Worm (Caenorhabditis elegans) whole organism, young adult: ENCODE results near the gene C08E8.6.

Source experiments
- B0336.3 ChIP-seq: fragments of 200-800 bp; sonication (Bioruptor generic); IDR thresholded peaks from 2 replicates; pipeline ENCODE4 v1.3.6; 2022; ENCODE audit warnings: missing genetic modification characterization, missing compliant biosample characterization
- C06A6.2 ChIP-seq: fragments of 200-800 bp; sonication (Bioruptor generic); conservative IDR thresholded peaks from 2 replicates; pipeline ENCODE4 v1.3.6; 2022; ENCODE audit warnings: missing genetic modification characterization, missing compliant biosample characterization
- D2030.7 ChIP-seq: fragments of 200-800 bp; sonication (Bioruptor generic); IDR thresholded peaks from 2 replicates; pipeline ENCODE4 v1.3.6; 2022; ENCODE audit warnings: missing genetic modification reagents, missing genetic modification characterization, missing compliant biosample characterization
- F22D6.2 ChIP-seq: sonication (generic microtip); optimal IDR thresholded peaks from 2 replicates; lab custom pipeline; 2016; ENCODE audit warnings: mild to moderate bottlenecking, missing genetic modification characterization, missing compliant biosample characterization
- K11D2.4 ChIP-seq: fragments of 200-800 bp; sonication (Bioruptor generic); IDR thresholded peaks from 2 replicates; pipeline ENCODE4 v1.3.6; 2022; ENCODE audit warnings: missing genetic modification reagents, missing genetic modification characterization, missing compliant biosample characterization
- T07F8.4 ChIP-seq: sonication (generic microtip); optimal IDR thresholded peaks from 2 replicates; lab custom pipeline; 2016; ENCODE audit warnings: mild to moderate bottlenecking, missing genetic modification characterization, moderate library complexity, missing compliant biosample characterization
- Y53F4B.3 ChIP-seq: fragments of 200-800 bp; sonication (Bioruptor generic); IDR thresholded peaks from 2 replicates; pipeline ENCODE4 v1.3.6; 2022; ENCODE audit warnings: missing genetic modification reagents, missing genetic modification characterization, missing compliant biosample characterization
- Y53G8AR.9 ChIP-seq: fragments of 200-800 bp; sonication (Bioruptor generic); conservative IDR thresholded peaks from 2 replicates; pipeline ENCODE4 v1.3.6; 2022; ENCODE audit warnings: missing genetic modification reagents, missing genetic modification characterization, missing compliant biosample characterization
- Y67H2A.10 ChIP-seq: fragments of 200-800 bp; sonication (Bioruptor generic); conservative IDR thresholded peaks from 2 replicates; pipeline ENCODE4 v1.3.6; 2022; ENCODE audit warnings: missing genetic modification reagents, missing genetic modification characterization, missing compliant biosample characterization
- akir-1 ChIP-seq: fragments of 200-800 bp; sonication (Bioruptor generic); optimal IDR thresholded peaks from 2 replicates; lab custom pipeline; 2018; ENCODE audit warnings: mild to moderate bottlenecking, missing genetic modification characterization, moderate library complexity, missing compliant biosample characterization
- ama-1 ChIP-seq, 3 experiments: fragments of 150-350 bp in 1 of 3; sonication (generic microtip) in 2 of 3; optimal IDR thresholded peaks; 2 replicates each; lab custom pipeline; 2014 to 2018; ENCODE audit warnings: missing biosample characterization in 2 of 3, missing genetic modification characterization in 2 of 3, missing genetic modification reagents in 2 of 3
- atf-7 ChIP-seq: sonication (generic microtip); optimal IDR thresholded peaks from 2 replicates; lab custom pipeline; 2017; ENCODE audit warnings: mild to moderate bottlenecking, missing genetic modification characterization, missing compliant biosample characterization
- attf-3 ChIP-seq: fragments of 200-800 bp; sonication (Bioruptor generic); conservative IDR thresholded peaks from 2 replicates; pipeline ENCODE4 v1.3.6; 2022; ENCODE audit warnings: missing genetic modification reagents, missing genetic modification characterization, missing compliant biosample characterization
- attf-5 ChIP-seq: fragments of 200-800 bp; sonication (Bioruptor generic); optimal IDR thresholded peaks from 2 replicates; lab custom pipeline; 2018; ENCODE audit warnings: mild to moderate bottlenecking, missing genetic modification characterization, missing compliant biosample characterization
- ccch-3 ChIP-seq: fragments of 200-800 bp; sonication (Bioruptor generic); optimal IDR thresholded peaks from 2 replicates; lab custom pipeline; 2018; ENCODE audit warnings: mild to moderate bottlenecking, missing genetic modification characterization, missing compliant biosample characterization
- cebp-1 ChIP-seq, 2 experiments: fragments of 200-800 bp in 1 of 2; sonication (Bioruptor generic) in 1 of 2; sonication (generic microtip) in 1 of 2; IDR thresholded peaks in 1 of 2; optimal IDR thresholded peaks in 1 of 2; 2 replicates each; pipeline versions ENCODE4 v1.3.6 to Lab custom; 2017 to 2022; ENCODE audit warnings: missing compliant biosample characterization in 2 of 2, missing genetic modification characterization in 2 of 2, mild to moderate bottlenecking in 1 of 2, missing genetic modification reagents in 1 of 2, moderate library complexity in 1 of 2
- ceh-79 ChIP-seq: sonication (generic microtip); optimal IDR thresholded peaks from 2 replicates; lab custom pipeline; 2017; ENCODE audit warnings: mild to moderate bottlenecking, missing genetic modification characterization, missing compliant biosample characterization
- chd-7 ChIP-seq: sonication (generic microtip); optimal IDR thresholded peaks from 2 replicates; lab custom pipeline; 2016; ENCODE audit warnings: mild to moderate bottlenecking, missing genetic modification characterization, moderate library complexity, missing compliant biosample characterization
- dox-1 ChIP-seq: fragments of 200-800 bp; sonication (Bioruptor generic); IDR thresholded peaks from 2 replicates; pipeline ENCODE4 v1.3.6; 2022; ENCODE audit warnings: missing genetic modification reagents, missing genetic modification characterization, missing compliant biosample characterization
- egl-44 ChIP-seq: fragments of 200-800 bp; sonication (Bioruptor generic); IDR thresholded peaks from 2 replicates; pipeline ENCODE4 v1.3.6; 2022; ENCODE audit warnings: missing genetic modification reagents, missing genetic modification characterization, missing compliant biosample characterization
- ekl-4 ChIP-seq: fragments of 200-800 bp; sonication (Bioruptor generic); IDR thresholded peaks from 2 replicates; pipeline ENCODE4 v1.3.6; 2022; ENCODE audit warnings: missing genetic modification reagents, missing genetic modification characterization, missing compliant biosample characterization
- ets-4 ChIP-seq: fragments of 200-800 bp; sonication (Bioruptor generic); optimal IDR thresholded peaks from 2 replicates; lab custom pipeline; 2018; ENCODE audit warnings: mild to moderate bottlenecking, missing genetic modification characterization, missing compliant biosample characterization
- fkh-3 ChIP-seq: sonication (generic microtip); optimal IDR thresholded peaks from 2 replicates; lab custom pipeline; 2016; ENCODE audit warnings: mild to moderate bottlenecking, missing genetic modification characterization, missing compliant biosample characterization
- hlh-26 ChIP-seq: fragments of 200-800 bp; sonication (Bioruptor generic); conservative IDR thresholded peaks from 2 replicates; pipeline ENCODE4 v1.3.6; 2022; ENCODE audit warnings: missing genetic modification reagents, missing genetic modification characterization, missing compliant biosample characterization
- hrde-1 ChIP-seq: sonication (generic microtip); optimal IDR thresholded peaks from 2 replicates; lab custom pipeline; 2016; ENCODE audit warnings: missing genetic modification characterization, mild to moderate bottlenecking, missing compliant biosample characterization, moderate library complexity, missing genotype, missing genetic modification reagents, borderline replicate concordance
- hsf-1 ChIP-seq: fragments of 200-800 bp; sonication (Bioruptor generic); IDR thresholded peaks from 2 replicates; pipeline ENCODE4 v1.3.6; 2022; ENCODE audit warnings: missing genetic modification reagents, missing genetic modification characterization, missing compliant biosample characterization
- let-526 ChIP-seq: fragments of 200-800 bp; sonication (Bioruptor generic); IDR thresholded peaks from 2 replicates; pipeline ENCODE4 v1.3.6; 2022; ENCODE audit warnings: missing genetic modification reagents, missing genetic modification characterization, missing compliant biosample characterization
- let-607 ChIP-seq, 2 experiments: fragments of 200-800 bp in 1 of 2; sonication (Bioruptor generic) in 1 of 2; sonication (generic microtip) in 1 of 2; optimal IDR thresholded peaks; 2 replicates each; lab custom pipeline; 2016 to 2018; ENCODE audit warnings: mild to moderate bottlenecking in 2 of 2, missing compliant biosample characterization in 2 of 2, missing genetic modification characterization in 2 of 2, moderate library complexity in 2 of 2, missing genotype in 1 of 2
- madf-10 ChIP-seq: sonication (generic microtip); optimal IDR thresholded peaks from 2 replicates; lab custom pipeline; 2016; ENCODE audit warnings: mild to moderate bottlenecking, missing genetic modification characterization, missing compliant biosample characterization
- mcd-1 ChIP-seq: fragments of 200-800 bp; sonication (Bioruptor generic); IDR thresholded peaks from 2 replicates; pipeline ENCODE4 v1.3.6; 2022; ENCODE audit warnings: missing genetic modification reagents, missing genetic modification characterization, missing compliant biosample characterization
- nfyb-1 ChIP-seq: fragments of 200-800 bp; sonication (Bioruptor generic); IDR thresholded peaks from 2 replicates; pipeline ENCODE4 v1.3.6; 2022; ENCODE audit warnings: missing genetic modification reagents, missing genetic modification characterization, missing compliant biosample characterization
- nhr-80 ChIP-seq: sonication (generic microtip); optimal IDR thresholded peaks from 2 replicates; lab custom pipeline; 2016; ENCODE audit warnings: missing genetic modification characterization, missing compliant biosample characterization
- nhr-90 ChIP-seq: sonication (generic microtip); optimal IDR thresholded peaks from 2 replicates; lab custom pipeline; 2016; ENCODE audit warnings: missing genotype, mild to moderate bottlenecking, missing genetic modification characterization, missing compliant biosample characterization
- repo-1 ChIP-seq: sonication (generic microtip); optimal IDR thresholded peaks from 2 replicates; lab custom pipeline; 2017; ENCODE audit warnings: mild to moderate bottlenecking, missing genetic modification characterization, missing compliant biosample characterization
- rpc-1 ChIP-seq, 2 experiments: fragments of 150-350 bp in 1 of 2; sonication (generic microtip) in 1 of 2; optimal IDR thresholded peaks; 2 replicates each; lab custom pipeline; 2014 to 2018; ENCODE audit warnings: missing biosample characterization in 1 of 2, missing genetic modification characterization in 1 of 2, missing genetic modification reagents in 1 of 2, missing genotype in 1 of 2
- snpc-4 ChIP-seq, 5 experiments: fragments of 150-350 bp in 1 of 5; sonication (generic microtip) in 4 of 5; optimal IDR thresholded peaks; 2 replicates each; lab custom pipeline; 2014 to 2018; ENCODE audit warnings: missing genetic modification characterization in 5 of 5, missing biosample characterization in 3 of 5, antibody characterized with exemption in 2 of 5, mild to moderate bottlenecking in 2 of 5, missing compliant biosample characterization in 2 of 5, missing genotype in 2 of 5, moderate library complexity in 2 of 5, missing genetic modification reagents in 1 of 5
- somi-1 ChIP-seq: fragments of 200-800 bp; sonication (Bioruptor generic); optimal IDR thresholded peaks from 2 replicates; lab custom pipeline; 2018; ENCODE audit warnings: mild to moderate bottlenecking, missing genetic modification characterization, missing compliant biosample characterization
- tbp1 ChIP-seq: fragments of 200-800 bp; sonication (Bioruptor generic); optimal IDR thresholded peaks from 2 replicates; lab custom pipeline; 2018; ENCODE audit warnings: mild to moderate bottlenecking, missing genetic modification characterization, missing compliant biosample characterization
- tlf-1 ChIP-seq: fragments of 200-800 bp; sonication (Bioruptor generic); optimal IDR thresholded peaks from 2 replicates; lab custom pipeline; 2018; ENCODE audit warnings: mild to moderate bottlenecking, missing genetic modification characterization, missing compliant biosample characterization
- unc-62 ChIP-seq: fragments of 150-350 bp; optimal IDR thresholded peaks from 2 replicates; lab custom pipeline; 2014; ENCODE audit warnings: missing biosample characterization, missing genetic modification reagents, missing genetic modification characterization
- ztf-22 ChIP-seq: fragments of 200-800 bp; sonication (Bioruptor generic); optimal IDR thresholded peaks from 2 replicates; lab custom pipeline; 2018; ENCODE audit warnings: mild to moderate bottlenecking, missing genetic modification characterization, moderate library complexity, missing compliant biosample characterization
- ztf-26 ChIP-seq: sonication (generic microtip); optimal IDR thresholded peaks from 2 replicates; lab custom pipeline; 2017; ENCODE audit warnings: missing genetic modification characterization, missing compliant biosample characterization
- ztf-3 ChIP-seq: fragments of 200-800 bp; sonication (Bioruptor generic); optimal IDR thresholded peaks from 2 replicates; lab custom pipeline; 2018; ENCODE audit warnings: mild to moderate bottlenecking, missing genetic modification characterization, missing compliant biosample characterization

Gene C08E8.6

DNA sequence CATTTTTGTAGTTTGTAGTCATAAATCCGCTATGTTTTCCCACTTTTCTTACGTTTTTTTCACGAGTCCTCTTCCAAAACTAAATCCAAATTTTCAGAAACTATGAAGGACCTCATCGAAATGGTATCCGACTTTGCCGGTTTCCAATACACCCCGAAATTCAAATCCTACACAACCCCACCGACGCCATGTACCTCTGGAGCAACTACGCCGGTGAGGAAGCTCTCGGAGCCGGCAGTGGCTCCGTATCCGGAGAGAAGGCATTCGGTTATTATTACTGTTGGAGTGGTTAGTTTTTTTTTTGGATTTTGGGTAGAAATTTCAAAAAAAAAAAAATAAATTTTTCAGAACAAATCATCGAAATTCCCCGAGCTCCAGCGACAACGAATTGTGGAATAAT lies 18.2 kb downstream of the C08E8.6 start, which contains the start of gene C08E8.3:
Gene C08E8.3 (plus strand): TSS at position 84 of the 400 bp plus-strand sequence.
- TF ChIP-seq nfyb-1 (GFP tag; lab: Robert Waterston, UW) (0 out of 2 replicates have a peak, but pooled peaks have one; percentile 10), ztf-3 (GFP tag; lab: Kevin White, UChicago) (no peak)
- TF ChIP-seq, all 124 proteins: peak for 1

DNA sequence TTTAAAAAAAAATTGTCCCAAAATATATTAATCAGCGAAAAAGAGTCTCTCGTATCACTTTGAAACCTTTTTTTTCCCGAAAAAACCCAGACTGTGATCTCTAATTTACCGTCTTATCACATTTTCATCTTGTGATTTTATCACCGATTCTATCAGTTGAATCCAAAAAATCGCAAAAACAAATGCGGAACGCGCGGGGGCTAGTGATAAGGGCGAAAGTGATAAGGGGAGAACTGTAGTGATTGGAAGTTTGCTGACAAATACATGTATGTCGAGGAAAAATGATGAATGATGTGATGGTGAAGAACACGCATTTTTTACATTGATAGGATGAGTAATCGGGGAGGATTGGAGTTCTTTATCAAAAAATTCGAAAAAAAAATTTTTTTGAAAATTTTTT lies 22.1 kb downstream of the C08E8.6 start:
- TF ChIP-seq C06A6.2 (GFP tag; lab: Robert Waterston, UW) (0 out of 2 replicates have a peak, but pooled peaks have one; percentile 27), fkh-3 (tag; lab: Kevin White, UChicago) (no peak), tbp1 (GFP tag; lab: Kevin White, UChicago) (peak; percentile 58), attf-5 (GFP tag; lab: Kevin White, UChicago) (no peak), somi-1 (peak; percentile 24), ets-4 (GFP tag; lab: Kevin White, UChicago) (peak; percentile 99), Y53G8AR.9 (0 out of 2 replicates have a peak, but pooled peaks have one; percentile 30), egl-44 (GFP tag; lab: Robert Waterston, UW) (peak; percentile 83; the same call in 1 of the 2 replicates), repo-1 (tag; lab: Kevin White, UChicago) (peak; percentile 13), nhr-90 (tag; lab: Kevin White, UChicago) (peak; percentile 62), hlh-26 (no peak), attf-3 (GFP tag; lab: Robert Waterston, UW) (no peak), hrde-1 (no peak), ztf-26 (peak; percentile 79), dox-1 (GFP tag; lab: Robert Waterston, UW) (peak; percentile 88), T07F8.4 (tag; lab: Kevin White, UChicago) (no peak), D2030.7 (GFP tag; lab: Robert Waterston, UW) (no peak), ztf-3 (GFP tag; lab: Kevin White, UChicago) (no peak), F22D6.2 (tag; lab: Kevin White, UChicago) (peak; percentile 73), tlf-1 (GFP tag; lab: Kevin White, UChicago) (peak; percentile 72), ccch-3 (no peak), ama-1 (optimal IDR thresholded peaks at IDR 0.05; lab: Kevin White, UChicago) (no peak), ama-1 (GFP tag; optimal IDR thresholded peaks at IDR 0.05; lab: Kevin White, UChicago) (no peak), unc-62 (peak; percentile 25), ekl-4 (GFP tag; lab: Robert Waterston, UW) (no peak), K11D2.4 (GFP tag; lab: Robert Waterston, UW) (peak; percentile 57; the same call in 1 of the 2 replicates), chd-7 (tag; lab: Kevin White, UChicago) (peak; percentile 55), Y67H2A.10 (no peak), nfyb-1 (GFP tag; lab: Robert Waterston, UW) (0 out of 2 replicates have a peak, but pooled peaks have one; percentile 57), let-526 (GFP tag; lab: Robert Waterston, UW) (0 out of 2 replicates have a peak, but pooled peaks have one; percentile 13), rpc-1 (optimal IDR thresholded peaks at IDR 0.05; lab: Kevin White, UChicago) (no peak), rpc-1 (tag; optimal IDR thresholded peaks at IDR 0.05; lab: Kevin White, UChicago) (no peak), nhr-80 (peak; percentile 99), Y53F4B.3 (no peak), mcd-1 (peak; percentile 53), ztf-22 (peak; percentile 96), hsf-1 (GFP tag; lab: Robert Waterston, UW) (no peak), cebp-1 (GFP tag; IDR thresholded peaks at IDR 0.05; lab: Robert Waterston, UW) (peak; percentile 25; the same call in 1 of the 2 replicates), cebp-1 (tag; optimal IDR thresholded peaks at IDR 0.05; lab: Kevin White, UChicago) (peak; percentile 77), let-607 (tag; optimal IDR thresholded peaks at IDR 0.05; lab: Kevin White, UChicago) (peak; percentile 22 to 76), madf-10 (tag; lab: Kevin White, UChicago) (peak; percentile 40), atf-7 (peak; percentile 94), B0336.3 (peak; percentile 77), snpc-4 (GFP tag; optimal IDR thresholded peaks at IDR 0.05; lab: Kevin White, UChicago) (no peak), snpc-4 (tag; optimal IDR thresholded peaks at IDR 0.05; lab: Kevin White, UChicago) (peak in 2 of 4 experiments; percentile 5 to 76), akir-1 (GFP tag; lab: Kevin White, UChicago) (no peak), ceh-79 (tag; lab: Kevin White, UChicago) (no peak)
